ENCODE assay signal across 1 fruit fly cellular context in the genomic region with DNA sequence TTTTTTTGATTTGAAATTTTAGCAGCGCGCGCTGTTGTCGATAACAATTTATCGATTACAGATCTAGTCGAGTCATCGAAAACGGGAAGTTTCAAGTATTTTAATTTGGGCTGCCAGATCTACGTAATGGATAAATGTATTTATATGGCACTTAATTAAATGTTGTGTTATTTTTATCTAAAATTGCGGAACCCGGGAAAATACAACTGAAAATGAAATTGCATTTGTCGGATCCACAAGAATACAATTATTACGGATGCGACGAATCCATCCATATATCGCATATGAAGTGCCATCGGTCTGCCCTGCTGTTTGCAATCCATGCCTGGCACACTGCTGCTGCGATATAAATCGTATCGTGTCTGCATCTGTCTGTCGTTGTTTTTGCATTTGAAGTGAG.
TF ChIP-seq lines count a peak whose summit lies in the region.

A gene (plus strand): TSS at position 108 of the 400 bp plus-strand sequence.

TF ChIP-seq in whole organism, embryonic, 481 proteins besides CTCF, POLR2A, EP300 and RAD21 (continued from another document):
- no peak for TF ChIP-seq abd-A (tag; optimal IDR thresholded peaks at IDR 0.05; lab: Kevin White, UChicago)
- no peak for TF ChIP-seq CG4360 (GFP tag; IDR thresholded peaks at IDR 0.05; lab: Robert Waterston, UW)
- peak; percentile 36 for TF ChIP-seq Dip3 (GFP tag; optimal IDR thresholded peaks at IDR 0.05; lab: Kevin White, UChicago)
- peak; percentile 57; the same call in 1 of the 2 replicates for TF ChIP-seq Rfx (GFP tag; IDR thresholded peaks at IDR 0.05; lab: Robert Waterston, UW)
- TF ChIP-seq CG9727 (GFP tag; optimal IDR thresholded peaks at IDR 0.05; lab: Kevin White, UChicago) = peak; percentile 48
- no peak for TF ChIP-seq CG8478 (optimal IDR thresholded peaks at IDR 0.05; lab: Kevin White, UChicago)
- TF ChIP-seq Sin3A (optimal IDR thresholded peaks at IDR 0.05; lab: Kevin White, UChicago) = peak; percentile 64
- TF ChIP-seq CG6683 (GFP tag; optimal IDR thresholded peaks at IDR 0.05; lab: Kevin White, UChicago) = no peak
- TF ChIP-seq Sry-δ (GFP tag; optimal IDR thresholded peaks at IDR 0.05; lab: Kevin White, UChicago) = peak; percentile 83
- peak in 1 of 2 experiments; percentile 44 for TF ChIP-seq Hr51 (GFP tag; optimal IDR thresholded peaks at IDR 0.05; lab: Kevin White, UChicago)
- TF ChIP-seq CG16779 (GFP tag; IDR thresholded peaks at IDR 0.05; lab: Robert Waterston, UW) = no peak
- TF ChIP-seq CG43689 (GFP tag; IDR thresholded peaks at IDR 0.05; lab: Robert Waterston, UW) = no peak
- no peak for TF ChIP-seq Rx (GFP tag; IDR thresholded peaks at IDR 0.05; lab: Robert Waterston, UW)
- peak; percentile 71 for TF ChIP-seq CG2120 (GFP tag; optimal IDR thresholded peaks at IDR 0.05; lab: Kevin White, UChicago)
- no peak for TF ChIP-seq cas (GFP tag; IDR thresholded peaks at IDR 0.05; lab: Robert Waterston, UW)
- peak; percentile 46 for TF ChIP-seq NC2β (GFP tag; optimal IDR thresholded peaks at IDR 0.05; lab: Kevin White, UChicago)
- TF ChIP-seq CG14014 (GFP tag; IDR thresholded peaks at IDR 0.05; lab: Robert Waterston, UW) = 0 out of 2 replicates have a peak, but pooled peaks have one; percentile 39
- TF ChIP-seq Deaf1 (tag; optimal IDR thresholded peaks at IDR 0.05; lab: Kevin White, UChicago) = no peak
- TF ChIP-seq CG12299 (tag; optimal IDR thresholded peaks at IDR 0.05; lab: Kevin White, UChicago) = no peak
- no peak for TF ChIP-seq CG12942 (GFP tag; optimal IDR thresholded peaks at IDR 0.05; lab: Kevin White, UChicago)
- no peak for TF ChIP-seq CG13123 (GFP tag; optimal IDR thresholded peaks at IDR 0.05; lab: Kevin White, UChicago)
- TF ChIP-seq sug (tag; optimal IDR thresholded peaks at IDR 0.05; lab: Kevin White, UChicago) = peak; percentile 53
- no peak for TF ChIP-seq CG1024 (GFP tag; IDR thresholded peaks at IDR 0.05; lab: Robert Waterston, UW)
- TF ChIP-seq nau (GFP tag; optimal IDR thresholded peaks at IDR 0.05; lab: Kevin White, UChicago) = no peak
- peak; percentile 62 for TF ChIP-seq Blimp-1 (GFP tag; optimal IDR thresholded peaks at IDR 0.05; lab: Kevin White, UChicago)
- TF ChIP-seq zen2 (GFP tag; IDR thresholded peaks at IDR 0.05; lab: Robert Waterston, UW; ENCODE audit: partially characterized antibody) = peak; percentile 78; the same call in 2 of the 3 replicates
- TF ChIP-seq CG8765 (GFP tag; IDR thresholded peaks at IDR 0.05; lab: Robert Waterston, UW) = peak; percentile 22; the same call in 1 of the 2 replicates
- TF ChIP-seq otp (GFP tag; IDR thresholded peaks at IDR 0.05; lab: Robert Waterston, UW) = no peak
- peak; percentile 77 for TF ChIP-seq CG9932 (GFP tag; IDR thresholded peaks at IDR 0.05; lab: Robert Waterston, UW)
- no peak for TF ChIP-seq CG5180 (GFP tag; optimal IDR thresholded peaks at IDR 0.05; lab: Kevin White, UChicago)
- TF ChIP-seq NC2α (GFP tag; optimal IDR thresholded peaks at IDR 0.05; lab: Kevin White, UChicago) = no peak
- TF ChIP-seq CG9215 (GFP tag; IDR thresholded peaks at IDR 0.05; lab: Robert Waterston, UW) = no peak
- peak; percentile 83 for TF ChIP-seq Scr (GFP tag; IDR thresholded peaks at IDR 0.05; lab: Robert Waterston, UW; ENCODE audit: partially characterized antibody)
- peak; percentile 86 for TF ChIP-seq Dll (GFP tag; IDR thresholded peaks at IDR 0.05; lab: Robert Waterston, UW; ENCODE audit: partially characterized antibody)
- peak; percentile 86 for TF ChIP-seq phol (tag; optimal IDR thresholded peaks at IDR 0.05; lab: Kevin White, UChicago)
- peak; percentile 18 for TF ChIP-seq CG12219 (GFP tag; optimal IDR thresholded peaks at IDR 0.05; lab: Kevin White, UChicago)
- TF ChIP-seq ro (GFP tag; IDR thresholded peaks at IDR 0.05; lab: Robert Waterston, UW) = no peak
- no peak for TF ChIP-seq CG10209 (GFP tag; optimal IDR thresholded peaks at IDR 0.05; lab: Kevin White, UChicago)
- no peak for TF ChIP-seq pb (GFP tag; optimal IDR thresholded peaks at IDR 0.05; lab: Kevin White, UChicago)
- peak; percentile 66 for TF ChIP-seq CG4404 (GFP tag; IDR thresholded peaks at IDR 0.05; lab: Robert Waterston, UW)
- TF ChIP-seq repo (GFP tag; optimal IDR thresholded peaks at IDR 0.05; lab: Kevin White, UChicago) = peak; percentile 1
- TF ChIP-seq CG7963 (GFP tag; IDR thresholded peaks at IDR 0.05; lab: Robert Waterston, UW; ENCODE audit: partially characterized antibody) = no peak
- TF ChIP-seq shn (GFP tag; optimal IDR thresholded peaks at IDR 0.05; lab: Kevin White, UChicago) = peak; percentile 19
- no peak for TF ChIP-seq CG16863 (GFP tag; optimal IDR thresholded peaks at IDR 0.05; lab: Kevin White, UChicago)
- no peak for TF ChIP-seq Mad (GFP tag; optimal IDR thresholded peaks at IDR 0.05; lab: Kevin White, UChicago)
- peak; percentile 71 for TF ChIP-seq gro (GFP tag; optimal IDR thresholded peaks at IDR 0.05; lab: Kevin White, UChicago)
- TF ChIP-seq Atf6 (GFP tag; IDR thresholded peaks at IDR 0.05; lab: Robert Waterston, UW) = peak; percentile 51; the same call in 1 of the 2 replicates
- TF ChIP-seq Ets97D (GFP tag; optimal IDR thresholded peaks at IDR 0.05; lab: Kevin White, UChicago) = peak; percentile 66
- TF ChIP-seq MBD-R2 (GFP tag; IDR thresholded peaks at IDR 0.05; lab: Robert Waterston, UW) = peak; percentile 81
- peak; percentile 20 for TF ChIP-seq bcd (GFP tag; optimal IDR thresholded peaks at IDR 0.05; lab: Kevin White, UChicago)
